Worm (Caenorhabditis elegans): ENCODE results near the gene rmd-3.

ce11 chrII:11347878-11348556 is 8.6 kb upstream of the rmd-3 start, which contains the start of the genes B0491.6 and pigm-1:
- TF ChIP-seq klf-2 (GFP tag; conservative IDR thresholded peaks at IDR 0.05), result no peak
- no peak for TF ChIP-seq flt-1 (GFP tag; IDR thresholded peaks at IDR 0.05)
- TF ChIP-seq ztf-29 (GFP tag; IDR thresholded peaks at IDR 0.05), result no peak
- TF ChIP-seq tab-1 (GFP tag; IDR thresholded peaks at IDR 0.05), result no peak
- no peak for TF ChIP-seq ref-1 (GFP tag; conservative IDR thresholded peaks at IDR 0.05)
- no peak for TF ChIP-seq ztf-23 (GFP tag; IDR thresholded peaks at IDR 0.05)
- no peak for TF ChIP-seq med-1 (GFP tag; optimal IDR thresholded peaks at IDR 0.05; ENCODE audit: insufficient read depth)
- no peak for TF ChIP-seq T22C8.4 (GFP tag; IDR thresholded peaks at IDR 0.05)

All from whole organism, midembryonic.